Worm (Caenorhabditis elegans) whole organism, L2 larva: ENCODE data around the gene F07C6.4.

Experiments
- ama-1 ChIP-seq: fragments of 150-350 bp; optimal IDR thresholded peaks from 2 replicates; lab custom pipeline; 2018; ENCODE audit warnings: inconsistent platforms
- crh-2 ChIP-seq: sonication (generic microtip); optimal IDR thresholded peaks from 2 replicates; lab custom pipeline; 2017; ENCODE audit warnings: missing biosample characterization, missing genetic modification characterization
- lin-39 ChIP-seq: fragments of 150-350 bp; optimal IDR thresholded peaks from 2 replicates; lab custom pipeline; 2014; ENCODE audit warnings: missing biosample characterization, missing genetic modification reagents, missing genetic modification characterization
- mbf-1 ChIP-seq: sonication (generic microtip); optimal IDR thresholded peaks from 2 replicates; lab custom pipeline; 2017; ENCODE audit warnings: missing biosample characterization, missing genetic modification characterization
- mdl-1 ChIP-seq, 2 experiments: fragments of 150-350 bp in 1 of 2; sonication (generic microtip) in 1 of 2; optimal IDR thresholded peaks; 2 replicates each; lab custom pipeline; 2017; ENCODE audit warnings: missing biosample characterization in 2 of 2, missing genetic modification characterization in 2 of 2
- nhr-25 ChIP-seq: fragments of 150-350 bp; sonication (generic microtip); optimal IDR thresholded peaks from 3 replicates; lab custom pipeline; 2014; ENCODE audit warnings: missing biosample characterization, missing genetic modification characterization
- nhr-77 ChIP-seq: fragments of 150-350 bp; optimal IDR thresholded peaks from 2 replicates; lab custom pipeline; 2014; ENCODE audit warnings: missing biosample characterization, missing genetic modification characterization
- ztf-4 ChIP-seq: fragments of 150-350 bp; optimal IDR thresholded peaks from 2 replicates; lab custom pipeline; 2014; ENCODE audit warnings: missing biosample characterization, missing genetic modification characterization

- TF ChIP-seq crh-2 (tag; lab: Kevin White, UChicago) = no peak
- TF ChIP-seq lin-39 = no peak
- no peak for TF ChIP-seq mdl-1 (tag; optimal IDR thresholded peaks at IDR 0.05; lab: Kevin White, UChicago)
- no peak for TF ChIP-seq ztf-4
- TF ChIP-seq ama-1 (lab: Kevin White, UChicago) = no peak
- no peak for TF ChIP-seq nhr-77 (tag; lab: Kevin White, UChicago)
- TF ChIP-seq nhr-25 = no peak
- TF ChIP-seq mbf-1 (tag; lab: Kevin White, UChicago) = no peak
Measured at ce11 chrIV:12793621-12794020, 12.1 kb upstream of the F07C6.4 start, which contains the start of gene pin-2.
